Worm (Caenorhabditis elegans) whole organism, young adult: ENCODE results near the gene rps-8.
A peak's percentile ranks its signal among the peaks of the same experiment; 100 is the strongest.

ENCODE experiments used
- B0336.3 ChIP-seq: fragments of 200-800 bp; sonication (Bioruptor generic); IDR thresholded peaks from 2 replicates; pipeline ENCODE4 v1.3.6; 2022; ENCODE audit warnings: missing genetic modification characterization, missing compliant biosample characterization
- F55B11.4 ChIP-seq: sonication (generic microtip); optimal IDR thresholded peaks from 2 replicates; lab custom pipeline; 2016; ENCODE audit warnings: missing compliant biosample characterization, missing genetic modification characterization, borderline replicate concordance; ENCODE audit not compliant: insufficient read depth
- F57A8.1 ChIP-seq: fragments of 200-800 bp; sonication (Bioruptor generic); optimal IDR thresholded peaks from 2 replicates; lab custom pipeline; 2018; ENCODE audit warnings: mild to moderate bottlenecking, missing genetic modification characterization, moderate library complexity, missing compliant biosample characterization
- F57C9.4 ChIP-seq: sonication (generic microtip); optimal IDR thresholded peaks from 2 replicates; lab custom pipeline; 2017; ENCODE audit warnings: mild to moderate bottlenecking, missing genetic modification characterization, missing compliant biosample characterization
- K11D2.4 ChIP-seq: fragments of 200-800 bp; sonication (Bioruptor generic); IDR thresholded peaks from 2 replicates; pipeline ENCODE4 v1.3.6; 2022; ENCODE audit warnings: missing genetic modification reagents, missing genetic modification characterization, missing compliant biosample characterization
- Y67H2A.10 ChIP-seq: fragments of 200-800 bp; sonication (Bioruptor generic); conservative IDR thresholded peaks from 2 replicates; pipeline ENCODE4 v1.3.6; 2022; ENCODE audit warnings: missing genetic modification reagents, missing genetic modification characterization, missing compliant biosample characterization
- Y95B8A.8 ChIP-seq: fragments of 200-800 bp; sonication (Bioruptor generic); IDR thresholded peaks from 2 replicates; pipeline ENCODE4 v1.3.6; 2022; ENCODE audit warnings: missing genetic modification reagents, missing genetic modification characterization, missing compliant biosample characterization
- aptf-2 ChIP-seq: fragments of 200-800 bp; sonication (Bioruptor generic); conservative IDR thresholded peaks from 2 replicates; pipeline ENCODE4 v1.3.6; 2022; ENCODE audit warnings: missing genetic modification reagents, missing genetic modification characterization, missing compliant biosample characterization
- aptf-3 ChIP-seq: fragments of 200-800 bp; sonication (Bioruptor generic); IDR thresholded peaks from 2 replicates; pipeline ENCODE4 v1.3.6; 2022; ENCODE audit warnings: missing genetic modification characterization, missing compliant biosample characterization
- attf-3 ChIP-seq: fragments of 200-800 bp; sonication (Bioruptor generic); conservative IDR thresholded peaks from 2 replicates; pipeline ENCODE4 v1.3.6; 2022; ENCODE audit warnings: missing genetic modification reagents, missing genetic modification characterization, missing compliant biosample characterization
- attf-5 ChIP-seq: fragments of 200-800 bp; sonication (Bioruptor generic); optimal IDR thresholded peaks from 2 replicates; lab custom pipeline; 2018; ENCODE audit warnings: mild to moderate bottlenecking, missing genetic modification characterization, missing compliant biosample characterization
- attf-6 ChIP-seq: fragments of 200-800 bp; sonication (Bioruptor generic); IDR thresholded peaks from 2 replicates; pipeline ENCODE4 v1.3.6; 2022; ENCODE audit warnings: missing genetic modification reagents, missing genetic modification characterization, missing compliant biosample characterization
- bed-1 ChIP-seq: fragments of 200-800 bp; sonication (Bioruptor generic); IDR thresholded peaks from 2 replicates; pipeline ENCODE4 v1.3.6; 2022; ENCODE audit warnings: missing genetic modification reagents, missing genetic modification characterization, missing compliant biosample characterization
- cebp-1 ChIP-seq, 2 experiments: fragments of 200-800 bp in 1 of 2; sonication (Bioruptor generic) in 1 of 2; sonication (generic microtip) in 1 of 2; IDR thresholded peaks in 1 of 2; optimal IDR thresholded peaks in 1 of 2; 2 replicates each; pipeline versions ENCODE4 v1.3.6 to Lab custom; 2017 to 2022; ENCODE audit warnings: missing compliant biosample characterization in 2 of 2, missing genetic modification characterization in 2 of 2, mild to moderate bottlenecking in 1 of 2, missing genetic modification reagents in 1 of 2, moderate library complexity in 1 of 2
- ceh-27 ChIP-seq: fragments of 200-800 bp; sonication (Bioruptor generic); optimal IDR thresholded peaks from 2 replicates; lab custom pipeline; 2018; ENCODE audit warnings: mild to moderate bottlenecking, missing genetic modification characterization, moderate library complexity, missing compliant biosample characterization
- ceh-58 ChIP-seq: fragments of 200-800 bp; sonication (Bioruptor generic); IDR thresholded peaks from 2 replicates; pipeline ENCODE4 v1.3.6; 2022; ENCODE audit warnings: missing genetic modification characterization, missing compliant biosample characterization
- ceh-79 ChIP-seq: sonication (generic microtip); optimal IDR thresholded peaks from 2 replicates; lab custom pipeline; 2017; ENCODE audit warnings: mild to moderate bottlenecking, missing genetic modification characterization, missing compliant biosample characterization
- dpl-1 ChIP-seq: fragments of 150-350 bp; optimal IDR thresholded peaks from 2 replicates; lab custom pipeline; 2014; ENCODE audit warnings: missing biosample characterization, missing genetic modification reagents, missing genetic modification characterization
- efl-1 ChIP-seq: fragments of 150-350 bp; optimal IDR thresholded peaks from 2 replicates; lab custom pipeline; 2014; ENCODE audit warnings: missing biosample characterization, missing genetic modification reagents, missing genetic modification characterization
- egl-18 ChIP-seq: fragments of 200-800 bp; sonication (Bioruptor generic); IDR thresholded peaks from 2 replicates; pipeline ENCODE4 v1.3.6; 2022; ENCODE audit warnings: missing genetic modification reagents, missing genetic modification characterization, missing compliant biosample characterization
- egrh-3 ChIP-seq: fragments of 200-800 bp; sonication (Bioruptor generic); IDR thresholded peaks from 2 replicates; pipeline ENCODE4 v1.3.6; 2022; ENCODE audit warnings: missing genetic modification reagents, missing genetic modification characterization, missing compliant biosample characterization
- ekl-4 ChIP-seq: fragments of 200-800 bp; sonication (Bioruptor generic); IDR thresholded peaks from 2 replicates; pipeline ENCODE4 v1.3.6; 2022; ENCODE audit warnings: missing genetic modification reagents, missing genetic modification characterization, missing compliant biosample characterization
- gei-17 ChIP-seq: fragments of 200-800 bp; sonication (Bioruptor generic); optimal IDR thresholded peaks from 2 replicates; lab custom pipeline; 2018; ENCODE audit warnings: mild to moderate bottlenecking, missing genetic modification characterization, missing compliant biosample characterization
- hlh-26 ChIP-seq: fragments of 200-800 bp; sonication (Bioruptor generic); conservative IDR thresholded peaks from 2 replicates; pipeline ENCODE4 v1.3.6; 2022; ENCODE audit warnings: missing genetic modification reagents, missing genetic modification characterization, missing compliant biosample characterization
- lag-1 ChIP-seq: fragments of 200-800 bp; sonication (Bioruptor generic); IDR thresholded peaks from 2 replicates; pipeline ENCODE4 v1.3.6; 2022; ENCODE audit warnings: missing genetic modification reagents, missing genetic modification characterization, missing compliant biosample characterization
- let-526 ChIP-seq: fragments of 200-800 bp; sonication (Bioruptor generic); IDR thresholded peaks from 2 replicates; pipeline ENCODE4 v1.3.6; 2022; ENCODE audit warnings: missing genetic modification reagents, missing genetic modification characterization, missing compliant biosample characterization
- lin-54 ChIP-seq: fragments of 200-800 bp; sonication (Bioruptor generic); optimal IDR thresholded peaks from 2 replicates; lab custom pipeline; 2018; ENCODE audit warnings: mild to moderate bottlenecking, missing genetic modification characterization, missing compliant biosample characterization
- lsl-1 ChIP-seq: fragments of 200-800 bp; sonication (Bioruptor generic); optimal IDR thresholded peaks from 2 replicates; lab custom pipeline; 2018; ENCODE audit warnings: mild to moderate bottlenecking, missing genetic modification characterization, moderate library complexity, missing compliant biosample characterization
- madf-3 ChIP-seq: fragments of 200-800 bp; sonication (Bioruptor generic); IDR thresholded peaks from 2 replicates; pipeline ENCODE4 v1.3.6; 2022; ENCODE audit warnings: missing genetic modification reagents, missing genetic modification characterization, missing compliant biosample characterization
- mes-4 ChIP-seq: sonication (generic microtip); optimal IDR thresholded peaks from 2 replicates; lab custom pipeline; 2016; ENCODE audit warnings: missing genotype, missing genetic modification characterization, missing compliant biosample characterization
- nfya-1 ChIP-seq: sonication (generic microtip); optimal IDR thresholded peaks from 2 replicates; lab custom pipeline; 2017; ENCODE audit warnings: antibody characterized with exemption, missing compliant biosample characterization, missing genetic modification characterization, borderline replicate concordance; ENCODE audit not compliant: insufficient read depth
- nfya-2 ChIP-seq: fragments of 200-800 bp; sonication (Bioruptor generic); IDR thresholded peaks from 2 replicates; pipeline ENCODE4 v1.3.6; 2022; ENCODE audit warnings: missing genetic modification reagents, missing genetic modification characterization, missing compliant biosample characterization
- nfyb-1 ChIP-seq: fragments of 200-800 bp; sonication (Bioruptor generic); IDR thresholded peaks from 2 replicates; pipeline ENCODE4 v1.3.6; 2022; ENCODE audit warnings: missing genetic modification reagents, missing genetic modification characterization, missing compliant biosample characterization
- nhr-179 ChIP-seq: sonication (generic microtip); optimal IDR thresholded peaks from 2 replicates; lab custom pipeline; 2016; ENCODE audit warnings: mild to moderate bottlenecking, missing genetic modification characterization, missing compliant biosample characterization
- nhr-80 ChIP-seq: sonication (generic microtip); optimal IDR thresholded peaks from 2 replicates; lab custom pipeline; 2016; ENCODE audit warnings: missing genetic modification characterization, missing compliant biosample characterization
- pbrm-1 ChIP-seq: fragments of 200-800 bp; sonication (Bioruptor generic); IDR thresholded peaks from 2 replicates; pipeline ENCODE4 v1.3.6; 2022; ENCODE audit warnings: missing genetic modification reagents, missing genetic modification characterization, missing compliant biosample characterization
- repo-1 ChIP-seq: sonication (generic microtip); optimal IDR thresholded peaks from 2 replicates; lab custom pipeline; 2017; ENCODE audit warnings: mild to moderate bottlenecking, missing genetic modification characterization, missing compliant biosample characterization
- rpc-1 ChIP-seq, 2 experiments: fragments of 150-350 bp in 1 of 2; sonication (generic microtip) in 1 of 2; optimal IDR thresholded peaks; 2 replicates each; lab custom pipeline; 2014 to 2018; ENCODE audit warnings: missing biosample characterization in 1 of 2, missing genetic modification characterization in 1 of 2, missing genetic modification reagents in 1 of 2, missing genotype in 1 of 2
- snpc-1.1 ChIP-seq: sonication (generic microtip); optimal IDR thresholded peaks from 2 replicates; lab custom pipeline; 2017; ENCODE audit warnings: missing genetic modification characterization, mild to moderate bottlenecking, missing compliant biosample characterization, antibody characterized with exemption, moderate library complexity, missing genotype, missing genetic modification reagents; ENCODE audit not compliant: insufficient read depth
- somi-1 ChIP-seq: fragments of 200-800 bp; sonication (Bioruptor generic); optimal IDR thresholded peaks from 2 replicates; lab custom pipeline; 2018; ENCODE audit warnings: mild to moderate bottlenecking, missing genetic modification characterization, missing compliant biosample characterization
- tbp1 ChIP-seq: fragments of 200-800 bp; sonication (Bioruptor generic); optimal IDR thresholded peaks from 2 replicates; lab custom pipeline; 2018; ENCODE audit warnings: mild to moderate bottlenecking, missing genetic modification characterization, missing compliant biosample characterization
- tlf-1 ChIP-seq: fragments of 200-800 bp; sonication (Bioruptor generic); optimal IDR thresholded peaks from 2 replicates; lab custom pipeline; 2018; ENCODE audit warnings: mild to moderate bottlenecking, missing genetic modification characterization, missing compliant biosample characterization
- xnd-1 ChIP-seq: sonication (generic microtip); optimal IDR thresholded peaks from 2 replicates; lab custom pipeline; 2016; ENCODE audit warnings: missing genotype, missing genetic modification reagents, missing genetic modification characterization, missing compliant biosample characterization
- zfh-2 ChIP-seq: fragments of 200-800 bp; sonication (Bioruptor generic); conservative IDR thresholded peaks from 2 replicates; pipeline ENCODE4 v1.3.6; 2022; ENCODE audit warnings: missing genetic modification reagents, missing genetic modification characterization, missing compliant biosample characterization
- ztf-18 ChIP-seq: sonication (generic microtip); optimal IDR thresholded peaks from 2 replicates; lab custom pipeline; 2016; ENCODE audit warnings: missing genotype, mild to moderate bottlenecking, missing genetic modification characterization, missing compliant biosample characterization
- ztf-25 ChIP-seq: fragments of 200-800 bp; sonication (Bioruptor generic); IDR thresholded peaks from 2 replicates; pipeline ENCODE4 v1.3.6; 2022; ENCODE audit warnings: missing genetic modification reagents, missing genetic modification characterization, missing compliant biosample characterization

Gene rps-8

ce11 chrIV:7323904-7324303 is 10.2 kb upstream of the rps-8 start:
- no peak for TF ChIP-seq nhr-80 (tag; lab: Kevin White, UChicago)
- TF ChIP-seq B0336.3 (GFP tag; lab: Robert Waterston, UW) = no peak
- no peak for TF ChIP-seq Y95B8A.8 (GFP tag; lab: Robert Waterston, UW)
- TF ChIP-seq efl-1 = no peak
- no peak for TF ChIP-seq rpc-1 (optimal IDR thresholded peaks at IDR 0.05; lab: Kevin White, UChicago)
- TF ChIP-seq rpc-1 (tag; optimal IDR thresholded peaks at IDR 0.05; lab: Kevin White, UChicago) = no peak
- no peak for TF ChIP-seq attf-5
- no peak for TF ChIP-seq somi-1
- no peak for TF ChIP-seq lsl-1 (GFP tag; lab: Kevin White, UChicago)
- no peak for TF ChIP-seq F55B11.4 (tag; lab: Kevin White, UChicago)
- TF ChIP-seq nfya-2 (GFP tag; lab: Robert Waterston, UW) = no peak
- no peak for TF ChIP-seq madf-3 (GFP tag; lab: Robert Waterston, UW)
- TF ChIP-seq mes-4 (tag; lab: Kevin White, UChicago) = no peak
- no peak for TF ChIP-seq ztf-25 (GFP tag; lab: Robert Waterston, UW)
- TF ChIP-seq let-526 (GFP tag; lab: Robert Waterston, UW) = no peak

ce11 chrIV:7320688-7321087 is 7.0 kb upstream of the rps-8 start:
- TF ChIP-seq gei-17 (no peak), ztf-18 (no peak), xnd-1 (no peak), nfyb-1 (no peak), dpl-1 (GFP tag; lab: Kevin White, UChicago) (no peak), egl-18 (GFP tag; lab: Robert Waterston, UW) (no peak)

ce11 chrIV:7319931-7320435 is 6.3 kb upstream of the rps-8 start:
- no peak for TF ChIP-seq cebp-1 (GFP tag; IDR thresholded peaks at IDR 0.05; lab: Robert Waterston, UW)
- TF ChIP-seq cebp-1 (tag; optimal IDR thresholded peaks at IDR 0.05; lab: Kevin White, UChicago) = peak; percentile 85
- TF ChIP-seq zfh-2 (GFP tag; lab: Robert Waterston, UW) = peak; percentile 99
- TF ChIP-seq nfya-1 (tag; lab: Kevin White, UChicago) = no peak
- no peak for TF ChIP-seq ceh-58 (GFP tag; lab: Robert Waterston, UW)
- TF ChIP-seq F57C9.4 (tag; lab: Kevin White, UChicago) = no peak
- peak; percentile 4 for TF ChIP-seq lin-54 (GFP tag; lab: Kevin White, UChicago)
- no peak for TF ChIP-seq hlh-26
- no peak for TF ChIP-seq Y67H2A.10 (GFP tag; lab: Robert Waterston, UW)
- no peak for TF ChIP-seq attf-6 (GFP tag; lab: Robert Waterston, UW)
- TF ChIP-seq xnd-1 = no peak
- no peak for TF ChIP-seq F57A8.1 (GFP tag; lab: Kevin White, UChicago)
- TF ChIP-seq ceh-79 (tag; lab: Kevin White, UChicago) = no peak
- TF ChIP-seq F55B11.4 (tag; lab: Kevin White, UChicago) = no peak
- no peak for TF ChIP-seq attf-3 (GFP tag; lab: Robert Waterston, UW)
- no peak for TF ChIP-seq bed-1 (GFP tag; lab: Robert Waterston, UW)
- TF ChIP-seq tlf-1 (GFP tag; lab: Kevin White, UChicago) = peak; percentile 12
- TF ChIP-seq aptf-2 = no peak
- TF ChIP-seq lag-1 (GFP tag; lab: Robert Waterston, UW) = no peak
- peak; percentile 8 for TF ChIP-seq ceh-27
- TF ChIP-seq nhr-179 = no peak
- peak; percentile 65; the same call in 1 of the 2 replicates for TF ChIP-seq ekl-4 (GFP tag; lab: Robert Waterston, UW)
- TF ChIP-seq K11D2.4 = no peak
- no peak for TF ChIP-seq aptf-3
- TF ChIP-seq repo-1 (tag; lab: Kevin White, UChicago) = peak; percentile 60
- TF ChIP-seq pbrm-1 = peak; percentile 63; the same call in 1 of the 2 replicates
- TF ChIP-seq snpc-1.1 (tag; lab: Kevin White, UChicago) = no peak
- TF ChIP-seq tbp1 = peak; percentile 50
- TF ChIP-seq egrh-3 (GFP tag; lab: Robert Waterston, UW) = peak; percentile 66
